Worm (Caenorhabditis elegans): ENCODE data around the gene ZC412.10.
"Not testable (repeated sequence)": the region's sequence is repeated elsewhere in the genome, so short reads cannot be mapped to it uniquely, and the experiment has no call there.

- TF ChIP-seq pqm-1 (tag; optimal IDR thresholded peaks at IDR 0.05); nhr-28 (tag; optimal IDR thresholded peaks at IDR 0.05); lin-13 (GFP tag; optimal IDR thresholded peaks at IDR 0.05); cey-2 (tag; optimal IDR thresholded peaks at IDR 0.05; ENCODE audit: borderline replicate concordance, insufficient read depth); vab-7 (GFP tag; IDR thresholded peaks at IDR 0.05); lir-3 (tag; optimal IDR thresholded peaks at IDR 0.05); skn-1 (tag; optimal IDR thresholded peaks at IDR 0.05); aha-1 (tag); unc-39 (tag; optimal IDR thresholded peaks at IDR 0.05); nhr-11 (tag; optimal IDR thresholded peaks at IDR 0.05): not testable (repeated sequence)
Observed at ce11 chrV:14876724-14877123, at the start of gene ZC412.10.
